Fruit fly (Drosophila melanogaster): ENCODE results near the gene sgg.

Gene sgg

dm6 chrX:2646022-2646761 lies 12.4 kb downstream of the sgg start (continued):
- TF ChIP-seq CoRest (tag; optimal IDR thresholded peaks at IDR 0.05) = peak; percentile 98
- TF ChIP-seq CG10565 (GFP tag; optimal IDR thresholded peaks at IDR 0.05) = peak; percentile 73
- peak; percentile 93 for TF ChIP-seq ap (GFP tag; IDR thresholded peaks at IDR 0.05)
- peak; percentile 68 for TF ChIP-seq CG7271 (tag; optimal IDR thresholded peaks at IDR 0.05)
- peak; percentile 96 for TF ChIP-seq nau (GFP tag; optimal IDR thresholded peaks at IDR 0.05)
- peak; percentile 93 for TF ChIP-seq CG4282 (GFP tag; optimal IDR thresholded peaks at IDR 0.05)
- peak; percentile 95 for TF ChIP-seq wor (GFP tag; IDR thresholded peaks at IDR 0.05)
- peak; percentile 96 for TF ChIP-seq CG6813 (GFP tag; optimal IDR thresholded peaks at IDR 0.05)
- peak; percentile 94 for TF ChIP-seq pb (GFP tag; optimal IDR thresholded peaks at IDR 0.05)
- peak; percentile 96 for TF ChIP-seq Fer3 (tag; optimal IDR thresholded peaks at IDR 0.05)
- peak; percentile 91 for TF ChIP-seq YL-1 (GFP tag; optimal IDR thresholded peaks at IDR 0.05)
- peak; percentile 88 for TF ChIP-seq Poxn (GFP tag; IDR thresholded peaks at IDR 0.05)
- peak; percentile 97 for TF ChIP-seq jing (GFP tag; optimal IDR thresholded peaks at IDR 0.05)
- peak; percentile 97 for TF ChIP-seq CG31441 (GFP tag; IDR thresholded peaks at IDR 0.05)
- no peak for TF ChIP-seq usp (GFP tag; optimal IDR thresholded peaks at IDR 0.05)
- TF ChIP-seq tll (GFP tag; optimal IDR thresholded peaks at IDR 0.05) = peak in 1 of 2 experiments; percentile 35
- peak; percentile 97 for TF ChIP-seq dysf (GFP tag; IDR thresholded peaks at IDR 0.05)
- peak; percentile 96 for TF ChIP-seq HmgD (GFP tag; optimal IDR thresholded peaks at IDR 0.05)
- no peak for TF ChIP-seq Dfd (GFP tag; optimal IDR thresholded peaks at IDR 0.05)
- peak; percentile 91 for TF ChIP-seq CG18764 (GFP tag; optimal IDR thresholded peaks at IDR 0.05)
- peak; percentile 94 for TF ChIP-seq CG15011 (GFP tag; optimal IDR thresholded peaks at IDR 0.05)
- peak; percentile 94 for TF ChIP-seq scrt (GFP tag; optimal IDR thresholded peaks at IDR 0.05)
- peak; percentile 99 for TF ChIP-seq CG12769 (tag; optimal IDR thresholded peaks at IDR 0.05)
- peak; percentile 95 for TF ChIP-seq Mes4 (GFP tag; optimal IDR thresholded peaks at IDR 0.05)
- TF ChIP-seq Kr (GFP tag; optimal IDR thresholded peaks at IDR 0.05) = peak; percentile 29
- peak; percentile 99 for TF ChIP-seq Hmr (GFP tag; optimal IDR thresholded peaks at IDR 0.05)
- TF ChIP-seq CG12659 (GFP tag; optimal IDR thresholded peaks at IDR 0.05) = peak; percentile 99
- peak; percentile 96 for TF ChIP-seq zfh2 (GFP tag; optimal IDR thresholded peaks at IDR 0.05)
- TF ChIP-seq CG16813 (GFP tag; IDR thresholded peaks at IDR 0.05; ENCODE audit: partially characterized antibody) = peak; percentile 29; the same call in 1 of the 3 replicates
- TF ChIP-seq hth (optimal IDR thresholded peaks at IDR 0.05) = no peak
- TF ChIP-seq Dip2 (GFP tag; IDR thresholded peaks at IDR 0.05) = peak; percentile 49; the same call in 1 of the 2 replicates

DNA sequence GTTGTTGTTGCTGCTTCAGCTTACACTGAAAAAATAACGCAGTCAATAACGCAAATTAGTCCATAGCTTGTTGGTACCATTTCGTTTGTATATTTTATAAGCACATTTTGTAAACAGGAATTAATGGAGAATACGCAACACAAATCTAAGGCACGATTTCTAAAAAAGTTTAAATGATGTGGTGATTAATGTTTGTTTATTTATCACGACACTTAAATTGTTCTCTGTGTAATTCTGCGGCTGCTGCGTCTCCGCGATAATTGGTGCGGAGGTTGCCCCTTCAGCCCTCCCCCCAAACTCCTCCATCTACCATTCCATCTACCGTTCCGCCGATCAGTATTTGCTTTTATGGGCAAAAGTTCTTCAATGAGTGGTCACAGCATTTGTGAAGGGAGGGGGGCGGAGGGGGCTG lies 13.7 kb downstream of the sgg start:
- TF ChIP-seq cwo (GFP tag; optimal IDR thresholded peaks at IDR 0.05) = peak; percentile 60
- TF ChIP-seq CG11398 (GFP tag; optimal IDR thresholded peaks at IDR 0.05) = peak; percentile 7
- peak; percentile 32 for TF ChIP-seq sd (tag; optimal IDR thresholded peaks at IDR 0.05)
- TF ChIP-seq mam (GFP tag; optimal IDR thresholded peaks at IDR 0.05) = peak; percentile 51
- peak; percentile 4; the same call in 1 of the 3 replicates for TF ChIP-seq sr (GFP tag; IDR thresholded peaks at IDR 0.05)
- no peak for TF ChIP-seq psq (GFP tag; optimal IDR thresholded peaks at IDR 0.05)
- peak; percentile 38 for TF ChIP-seq CG18619 (GFP tag; optimal IDR thresholded peaks at IDR 0.05)
- peak; percentile 54; the same call in 2 of the 3 replicates for TF ChIP-seq Aef1 (GFP tag; IDR thresholded peaks at IDR 0.05)
- no peak for TF ChIP-seq cato (GFP tag; optimal IDR thresholded peaks at IDR 0.05; ENCODE audit: borderline replicate concordance)
- TF ChIP-seq CG10267 (tag; optimal IDR thresholded peaks at IDR 0.05) = peak; percentile 50
- no peak for TF ChIP-seq Doc2 (GFP tag; IDR thresholded peaks at IDR 0.05)
- peak; percentile 42 for TF ChIP-seq her (GFP tag; optimal IDR thresholded peaks at IDR 0.05)
- peak; percentile 80 for TF ChIP-seq CG11504 (tag; optimal IDR thresholded peaks at IDR 0.05)
- TF ChIP-seq ssp (GFP tag; IDR thresholded peaks at IDR 0.05) = peak; percentile 36; the same call in 1 of the 2 replicates
- peak; percentile 34; the same call in 1 of the 3 replicates for TF ChIP-seq B-H1 (GFP tag; IDR thresholded peaks at IDR 0.05)
- peak; percentile 58 for TF ChIP-seq Ssrp (tag; optimal IDR thresholded peaks at IDR 0.05)
- TF ChIP-seq CG2129 (GFP tag; IDR thresholded peaks at IDR 0.05; ENCODE audit: partially characterized antibody) = no peak
- peak; percentile 43 for TF ChIP-seq CG12659 (GFP tag; optimal IDR thresholded peaks at IDR 0.05)
- peak; percentile 6 for TF ChIP-seq CG15011 (GFP tag; optimal IDR thresholded peaks at IDR 0.05)
- TF ChIP-seq HLHmδ (GFP tag; optimal IDR thresholded peaks at IDR 0.05) = no peak
- no peak for TF ChIP-seq ash1 (GFP tag; optimal IDR thresholded peaks at IDR 0.05)

Data from whole organism, embryonic.